Fruit fly (Drosophila melanogaster) whole organism, embryonic: ENCODE data around the gene CG32271.

Experiments used
- Ada2b ChIP-seq: fragments of 200-800 bp; sonication (Bioruptor generic); IDR thresholded peaks from 2 replicates; pipeline ENCODE4 v1.3.6; 2022; ENCODE audit warnings: missing biosample characterization, missing genetic modification characterization
- Atf6 ChIP-seq: fragments of 200-800 bp; sonication (Bioruptor generic); IDR thresholded peaks from 2 replicates; pipeline ENCODE4 v1.3.6; 2022; ENCODE audit warnings: missing biosample characterization, missing genetic modification characterization
- C15 ChIP-seq: fragments of 200-800 bp; sonication (Bioruptor generic); IDR thresholded peaks from 3 replicates; pipeline ENCODE4 v1.3.6; 2022; ENCODE audit warnings: missing biosample characterization, missing genetic modification characterization
- CG10321 ChIP-seq: fragments of 200-800 bp; sonication (Bioruptor generic); IDR thresholded peaks from 2 replicates; pipeline ENCODE4 v1.3.6; 2022; ENCODE audit warnings: missing biosample characterization, missing genetic modification characterization
- CG10366 ChIP-seq: fragments of 200-800 bp; sonication (Bioruptor generic); IDR thresholded peaks from 2 replicates; pipeline ENCODE4 v1.3.6; 2022; ENCODE audit warnings: missing biosample characterization, missing genetic modification characterization
- CG12391 ChIP-seq: fragments of 200-800 bp; sonication (Bioruptor generic); optimal IDR thresholded peaks from 3 replicates; lab custom pipeline; 2018; ENCODE audit warnings: missing biosample characterization, mild to moderate bottlenecking, missing genetic modification characterization, moderate library complexity
- CG13296 ChIP-seq: fragments of 200-800 bp; sonication (Bioruptor generic); optimal IDR thresholded peaks from 3 replicates; lab custom pipeline; 2018; ENCODE audit warnings: missing biosample characterization, mild to moderate bottlenecking, missing genetic modification characterization
- CG15514 ChIP-seq: fragments of 200-800 bp; sonication (Bioruptor generic); optimal IDR thresholded peaks from 3 replicates; lab custom pipeline; 2017; ENCODE audit warnings: missing biosample characterization, missing genetic modification characterization, mild to moderate bottlenecking, moderate library complexity, missing genetic modification reagents
- CG16813 ChIP-seq: fragments of 200-800 bp; sonication (Bioruptor generic); IDR thresholded peaks from 3 replicates; pipeline ENCODE4 v1.3.6; 2022; ENCODE audit warnings: missing biosample characterization, missing genetic modification characterization; ENCODE audit not compliant: partially characterized antibody
- CG1792 ChIP-seq: fragments of 200-800 bp; sonication (Bioruptor generic); optimal IDR thresholded peaks from 2 replicates; lab custom pipeline; 2016; ENCODE audit warnings: missing biosample characterization, missing genetic modification characterization
- CG2712 ChIP-seq: fragments of 200-800 bp; optimal IDR thresholded peaks from 3 replicates; lab custom pipeline; 2019; ENCODE audit warnings: missing biosample characterization, mild to moderate bottlenecking, missing genetic modification characterization, moderate library complexity
- CG3065 ChIP-seq: fragments of 200-800 bp; sonication (Bioruptor generic); optimal IDR thresholded peaks from 2 replicates; lab custom pipeline; 2016; ENCODE audit warnings: missing biosample characterization, missing genetic modification characterization
- CG3163 ChIP-seq: fragments of 200-800 bp; sonication (Bioruptor generic); optimal IDR thresholded peaks from 3 replicates; lab custom pipeline; 2016; ENCODE audit warnings: missing biosample characterization, missing genetic modification characterization
- CG32767 ChIP-seq: fragments of 200-800 bp; sonication (Bioruptor generic); IDR thresholded peaks from 2 replicates; pipeline ENCODE4 v1.3.6; 2022; ENCODE audit warnings: missing biosample characterization, missing genetic modification characterization
- CG4707 ChIP-seq: fragments of 200-800 bp; sonication (Bioruptor generic); optimal IDR thresholded peaks from 2 replicates; lab custom pipeline; 2018; ENCODE audit warnings: missing biosample characterization, mild to moderate bottlenecking, missing genetic modification characterization, moderate library complexity
- CG6272 ChIP-seq: fragments of 200-800 bp; sonication (Bioruptor generic); IDR thresholded peaks from 2 replicates; pipeline ENCODE4 v1.3.6; 2022; ENCODE audit warnings: missing biosample characterization, missing genetic modification characterization
- CG6689 ChIP-seq: fragments of 200-800 bp; sonication (Bioruptor generic); IDR thresholded peaks from 2 replicates; pipeline ENCODE4 v1.3.6; 2022; ENCODE audit warnings: missing biosample characterization, missing genetic modification characterization
- CG8281 ChIP-seq: fragments of 200-800 bp; sonication (Bioruptor generic); optimal IDR thresholded peaks from 2 replicates; lab custom pipeline; 2018; ENCODE audit warnings: missing biosample characterization, mild to moderate bottlenecking, missing genetic modification characterization, moderate library complexity
- CG8388 ChIP-seq: fragments of 200-800 bp; sonication (Bioruptor generic); optimal IDR thresholded peaks from 2 replicates; lab custom pipeline; 2019; ENCODE audit warnings: missing biosample characterization, mild to moderate bottlenecking, missing genetic modification characterization, moderate library complexity
- CG8924 ChIP-seq: fragments of 200-800 bp; optimal IDR thresholded peaks from 3 replicates; lab custom pipeline; 2019; ENCODE audit warnings: missing biosample characterization, mild to moderate bottlenecking, missing genetic modification characterization, moderate library complexity
- Drgx ChIP-seq: fragments of 200-800 bp; sonication (Bioruptor generic); IDR thresholded peaks from 2 replicates; pipeline ENCODE4 v1.3.6; 2022; ENCODE audit warnings: missing biosample characterization, missing genetic modification characterization
- Elba2 ChIP-seq: fragments of 200-800 bp; sonication (Bioruptor generic); optimal IDR thresholded peaks from 3 replicates; lab custom pipeline; 2016; ENCODE audit warnings: missing biosample characterization, missing genetic modification characterization
- Fer1 ChIP-seq: fragments of 200-800 bp; sonication (Bioruptor generic); optimal IDR thresholded peaks from 2 replicates; lab custom pipeline; 2017; ENCODE audit warnings: missing biosample characterization, mild to moderate bottlenecking, missing genetic modification characterization
- Gug ChIP-seq: fragments of 200-800 bp; sonication (Bioruptor generic); IDR thresholded peaks from 4 replicates; pipeline ENCODE4 v1.3.6; 2022; ENCODE audit warnings: missing biosample characterization, missing genetic modification characterization
- HLH3B ChIP-seq: fragments of 200-800 bp; sonication (Bioruptor generic); IDR thresholded peaks from 2 replicates; pipeline ENCODE4 v1.3.6; 2022; ENCODE audit warnings: missing biosample characterization, missing genetic modification characterization
- Hr39 ChIP-seq: fragments of >200 bp; optimal IDR thresholded peaks from 2 replicates; lab custom pipeline; 2017
- Oaz ChIP-seq: fragments of 200-800 bp; sonication (Bioruptor generic); IDR thresholded peaks from 2 replicates; pipeline ENCODE4 v1.3.6; 2022; ENCODE audit warnings: missing biosample characterization, missing genetic modification characterization
- Sox100B ChIP-seq: fragments of 200-800 bp; sonication (Bioruptor generic); optimal IDR thresholded peaks from 3 replicates; lab custom pipeline; 2018; ENCODE audit warnings: missing biosample characterization, mild to moderate bottlenecking, missing genetic modification characterization
- TFAM ChIP-seq: fragments of 200-800 bp; sonication (Bioruptor generic); optimal IDR thresholded peaks from 2 replicates; lab custom pipeline; 2017; ENCODE audit warnings: missing biosample characterization, missing genetic modification characterization, inconsistent platforms
- Usf ChIP-seq: fragments of 200-800 bp; sonication (Bioruptor generic); optimal IDR thresholded peaks from 2 replicates; lab custom pipeline; 2017; ENCODE audit warnings: missing genotype, missing biosample characterization, missing genetic modification characterization
- Xbp1 ChIP-seq: fragments of 200-800 bp; sonication (Bioruptor generic); optimal IDR thresholded peaks from 3 replicates; lab custom pipeline; 2016; ENCODE audit warnings: missing biosample characterization, mild to moderate bottlenecking, missing genetic modification characterization
- cas ChIP-seq: fragments of 200-800 bp; sonication (Bioruptor generic); IDR thresholded peaks from 2 replicates; pipeline ENCODE4 v1.3.6; 2022; ENCODE audit warnings: missing biosample characterization, missing genetic modification characterization
- chn ChIP-seq: fragments of 200-800 bp; sonication (Bioruptor generic); optimal IDR thresholded peaks from 2 replicates; lab custom pipeline; 2016; ENCODE audit warnings: missing biosample characterization, missing genetic modification characterization
- danr ChIP-seq: fragments of 200-800 bp; sonication (Bioruptor generic); IDR thresholded peaks from 2 replicates; pipeline ENCODE4 v1.3.6; 2022; ENCODE audit warnings: missing biosample characterization, missing genetic modification characterization
- dm ChIP-seq: fragments of 200-800 bp; sonication (Bioruptor generic); optimal IDR thresholded peaks from 3 replicates; lab custom pipeline; 2016; ENCODE audit warnings: missing biosample characterization, missing genetic modification characterization
- emc ChIP-seq: fragments of 200-800 bp; sonication (Bioruptor generic); optimal IDR thresholded peaks from 2 replicates; lab custom pipeline; 2016; ENCODE audit warnings: missing biosample characterization, missing genetic modification characterization
- ems ChIP-seq: fragments of 200-800 bp; sonication (Bioruptor generic); optimal IDR thresholded peaks from 3 replicates; lab custom pipeline; 2016; ENCODE audit warnings: missing biosample characterization, missing genetic modification characterization
- ftz-f1 ChIP-seq: fragments of 200-800 bp; sonication (Bioruptor generic); optimal IDR thresholded peaks from 2 replicates; lab custom pipeline; 2016; ENCODE audit warnings: missing biosample characterization, missing genetic modification characterization
- hb ChIP-seq: fragments of 200-800 bp; sonication (Bioruptor generic); IDR thresholded peaks from 3 replicates; pipeline ENCODE4 v1.3.6; 2022; ENCODE audit warnings: missing biosample characterization, missing genetic modification characterization; ENCODE audit not compliant: partially characterized antibody
- klu ChIP-seq: fragments of 200-800 bp; sonication (Bioruptor generic); IDR thresholded peaks from 2 replicates; pipeline ENCODE4 v1.3.6; 2022; ENCODE audit warnings: missing biosample characterization, missing genetic modification characterization
- lola ChIP-seq, 3 experiments: fragments of >200 bp in 2 of 3; fragments of 200-800 bp in 1 of 3; sonication (Bioruptor generic) in 1 of 3; optimal IDR thresholded peaks; 2 replicates each; lab custom pipeline; 2017 to 2019; ENCODE audit warnings: missing biosample characterization in 3 of 3, missing genetic modification characterization in 3 of 3, mild to moderate bottlenecking in 1 of 3, moderate library complexity in 1 of 3
- nmo ChIP-seq: fragments of 200-800 bp; sonication (Bioruptor generic); optimal IDR thresholded peaks from 2 replicates; lab custom pipeline; 2018; ENCODE audit warnings: missing biosample characterization, mild to moderate bottlenecking, missing genetic modification characterization, moderate library complexity
- pan ChIP-seq, 4 experiments: fragments of >200 bp in 3 of 4; fragments of 200-800 bp in 1 of 4; sonication (Bioruptor generic) in 1 of 4; optimal IDR thresholded peaks in 3 of 4; IDR thresholded peaks in 1 of 4; 2 replicates each; pipeline versions ENCODE4 v1.3.6 to Lab custom; 2017 to 2022; ENCODE audit warnings: missing biosample characterization in 2 of 4, missing genetic modification characterization in 2 of 4, mixed read lengths in 1 of 4
- peb ChIP-seq: fragments of 200-800 bp; sonication (Bioruptor generic); IDR thresholded peaks from 2 replicates; pipeline ENCODE4 v1.3.6; 2022; ENCODE audit warnings: missing biosample characterization, missing genetic modification characterization
- pnt ChIP-seq: fragments of 200-800 bp; sonication (Bioruptor generic); optimal IDR thresholded peaks from 3 replicates; lab custom pipeline; 2016; ENCODE audit warnings: missing biosample characterization, missing genetic modification characterization
- sens ChIP-seq: fragments of 200-800 bp; sonication (Bioruptor generic); peaks from one replicate; lab custom pipeline; 2016; ENCODE audit warnings: missing biosample characterization, missing genetic modification characterization
- sob ChIP-seq: fragments of 200-800 bp; sonication (Bioruptor generic); IDR thresholded peaks from 2 replicates; pipeline ENCODE4 v1.3.6; 2022; ENCODE audit warnings: missing biosample characterization, missing genetic modification characterization
- vfl ChIP-seq: fragments of 200-800 bp; sonication (Bioruptor generic); optimal IDR thresholded peaks from 2 replicates; lab custom pipeline; 2016; ENCODE audit warnings: missing biosample characterization, missing genetic modification characterization
- zen2 ChIP-seq: fragments of 200-800 bp; sonication (Bioruptor generic); IDR thresholded peaks from 3 replicates; pipeline ENCODE4 v1.3.6; 2022; ENCODE audit warnings: missing biosample characterization, missing genetic modification characterization; ENCODE audit not compliant: partially characterized antibody

The CG32271 gene

DNA sequence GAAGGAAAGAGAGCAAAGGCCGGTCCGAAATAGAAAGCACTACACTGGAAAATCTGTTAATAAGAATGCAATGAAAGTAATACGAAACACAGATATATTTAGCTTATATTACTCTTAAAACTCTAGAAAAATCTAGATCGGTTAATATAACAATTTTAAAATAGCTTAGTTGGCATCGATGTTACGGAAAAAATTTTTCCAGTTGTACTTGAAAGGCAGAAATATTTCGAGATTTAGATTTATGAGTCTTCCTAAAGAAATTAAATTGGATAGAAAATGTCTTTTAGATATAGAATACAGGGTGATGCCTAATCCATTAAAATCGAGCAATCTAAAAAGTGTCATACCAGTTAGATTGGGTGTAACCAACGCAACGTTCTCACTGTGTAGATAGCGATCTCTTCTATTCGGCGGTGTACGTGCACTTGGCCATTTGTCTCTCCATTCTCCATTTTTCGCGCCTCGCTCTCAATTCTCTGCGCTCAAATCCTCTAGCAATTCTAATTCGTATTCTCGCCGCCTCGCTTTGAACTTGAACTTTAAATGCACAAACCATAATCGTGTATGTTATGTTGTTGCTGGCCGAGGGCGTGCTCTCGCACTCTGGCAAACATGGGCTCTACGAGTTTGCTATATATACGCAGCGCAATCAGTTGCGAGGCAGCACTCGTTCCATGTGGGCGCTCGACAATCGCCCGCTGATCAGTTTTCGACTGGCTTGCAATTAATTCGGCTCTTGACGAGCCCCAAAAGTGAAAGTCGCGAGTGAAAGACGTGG, 47.2 kb upstream of the CG32271 start (continued):
- TF ChIP-seq CG12391 (tag; lab: Kevin White, UChicago) (peak; percentile 96), Sox100B (GFP tag; lab: Kevin White, UChicago) (peak; percentile 98), CG8924 (tag; lab: Kevin White, UChicago) (peak; percentile 98), Usf (GFP tag; lab: Kevin White, UChicago) (peak; percentile 96), CG4707 (peak; percentile 76), ftz-f1 (GFP tag; lab: Kevin White, UChicago) (peak; percentile 91), CG3163 (GFP tag; lab: Kevin White, UChicago) (peak; percentile 79), ems (peak; percentile 94), CG8388 (GFP tag; lab: Kevin White, UChicago) (peak; percentile 93), Ada2b (GFP tag; lab: Robert Waterston, UW) (peak; percentile 76), Xbp1 (peak; percentile 96), TFAM (GFP tag; lab: Kevin White, UChicago) (peak; percentile 71), CG6272 (GFP tag; lab: Robert Waterston, UW) (peak; percentile 78), Oaz (GFP tag; lab: Robert Waterston, UW) (peak; percentile 66), Atf6 (GFP tag; lab: Robert Waterston, UW) (peak; percentile 86; the same call in 1 of the 2 replicates), zen2 (GFP tag; lab: Robert Waterston, UW) (0 out of 3 replicates have a peak, but pooled peaks have one; percentile 6), CG8281 (tag; lab: Kevin White, UChicago) (peak; percentile 79), CG13296 (GFP tag; lab: Kevin White, UChicago) (peak; percentile 90), hb (GFP tag; lab: Robert Waterston, UW) (no peak), Hr39 (lab: Kevin White, UChicago) (no peak), pan (optimal IDR thresholded peaks at IDR 0.05; lab: Kevin White, UChicago) (no peak), pan (GFP tag; optimal IDR thresholded peaks at IDR 0.05 in 1 of 2, IDR thresholded peaks at IDR 0.05 in 1 of 2) (peak in 1 of 2 experiments; percentile 75), lola (GFP tag; optimal IDR thresholded peaks at IDR 0.05; lab: Kevin White, UChicago) (peak in 1 of 3 experiments; percentile 97), CG3065 (GFP tag; lab: Kevin White, UChicago) (peak; percentile 86), vfl (GFP tag; lab: Kevin White, UChicago) (peak; percentile 85), chn (peak; percentile 92), HLH3B (peak; percentile 85), emc (GFP tag; lab: Kevin White, UChicago) (peak; percentile 88), CG16813 (GFP tag; lab: Robert Waterston, UW) (no peak), Elba2 (GFP tag; lab: Kevin White, UChicago) (peak; percentile 63), sob (GFP tag; lab: Robert Waterston, UW) (peak; percentile 82; the same call in 1 of the 2 replicates), dm (GFP tag; lab: Kevin White, UChicago) (peak; percentile 87), nmo (GFP tag; lab: Kevin White, UChicago) (peak; percentile 98), peb (GFP tag; lab: Robert Waterston, UW) (peak; percentile 59), Drgx (GFP tag; lab: Robert Waterston, UW) (peak; percentile 80), sens (GFP tag; lab: Kevin White, UChicago) (peak; percentile 100), CG32767 (peak; percentile 76; the same call in 1 of the 2 replicates), Fer1 (peak; percentile 91), CG10321 (GFP tag; lab: Robert Waterston, UW) (peak; percentile 29; the same call in 1 of the 2 replicates), Gug (GFP tag; lab: Robert Waterston, UW) (peak; percentile 85), pnt (GFP tag; lab: Kevin White, UChicago) (peak; percentile 92), klu (GFP tag; lab: Robert Waterston, UW) (peak; percentile 88), CG1792 (GFP tag; lab: Kevin White, UChicago) (peak; percentile 91), cas (0 out of 2 replicates have a peak, but pooled peaks have one; percentile 29), CG2712 (tag; lab: Kevin White, UChicago) (peak; percentile 96), CG6689 (peak; percentile 89), danr (GFP tag; lab: Robert Waterston, UW) (peak; percentile 83), CG15514 (GFP tag; lab: Kevin White, UChicago) (peak; percentile 73), CG10366 (GFP tag; lab: Robert Waterston, UW) (peak; percentile 82; the same call in 1 of the 2 replicates), C15 (GFP tag; lab: Robert Waterston, UW) (peak; percentile 61; the same call in 1 of the 3 replicates)
